Fruit fly (Drosophila melanogaster) whole organism, pupa: ENCODE data around the gene CG4009.

Source experiments
- CG10348 ChIP-seq: fragments of 200-800 bp; sonication (Bioruptor generic); IDR thresholded peaks from 2 replicates; pipeline ENCODE4 v1.3.6; 2022; ENCODE audit warnings: missing biosample characterization, missing genetic modification characterization
- CG12605 ChIP-seq: fragments of 200-800 bp; sonication (Bioruptor generic); IDR thresholded peaks from 2 replicates; pipeline ENCODE4 v1.3.6; 2022; ENCODE audit warnings: missing biosample characterization, missing genetic modification characterization
- CG13204 ChIP-seq: fragments of 200-800 bp; sonication (Bioruptor generic); optimal IDR thresholded peaks from 2 replicates; lab custom pipeline; 2018; ENCODE audit warnings: missing biosample characterization, mild to moderate bottlenecking, missing genetic modification characterization, moderate library complexity
- CG14655 ChIP-seq: fragments of 200-800 bp; sonication (Bioruptor generic); optimal IDR thresholded peaks from 3 replicates; lab custom pipeline; 2017; ENCODE audit warnings: mild to moderate bottlenecking, missing biosample characterization, missing genetic modification reagents, missing genetic modification characterization
- CG15710 ChIP-seq: fragments of 200-800 bp; sonication (Bioruptor generic); optimal IDR thresholded peaks from 2 replicates; lab custom pipeline; 2018; ENCODE audit warnings: missing biosample characterization, mild to moderate bottlenecking, missing genetic modification characterization, moderate library complexity
- CG17806 ChIP-seq: fragments of 200-800 bp; sonication (Bioruptor generic); optimal IDR thresholded peaks from 2 replicates; lab custom pipeline; 2018; ENCODE audit warnings: missing biosample characterization, mild to moderate bottlenecking, missing genetic modification characterization, moderate library complexity
- CG32121 ChIP-seq: fragments of 200-800 bp; sonication (Bioruptor generic); IDR thresholded peaks from 2 replicates; pipeline ENCODE4 v1.3.6; 2022; ENCODE audit warnings: missing biosample characterization, missing genetic modification characterization
- CG34367 ChIP-seq: fragments of 200-800 bp; sonication (Bioruptor generic); optimal IDR thresholded peaks from 2 replicates; lab custom pipeline; 2018; ENCODE audit warnings: missing biosample characterization, mild to moderate bottlenecking, missing genetic modification characterization
- CG4496 ChIP-seq: fragments of 200-800 bp; sonication (Bioruptor generic); IDR thresholded peaks from 3 replicates; pipeline ENCODE4 v1.3.6; 2022; ENCODE audit warnings: missing biosample characterization, missing genetic modification characterization
- CG8159 ChIP-seq: fragments of 200-800 bp; sonication (Bioruptor generic); optimal IDR thresholded peaks from 3 replicates; lab custom pipeline; 2018; ENCODE audit warnings: missing biosample characterization, mild to moderate bottlenecking, missing genetic modification characterization, moderate library complexity
- CG8301 ChIP-seq: fragments of 200-800 bp; sonication (Bioruptor generic); optimal IDR thresholded peaks from 2 replicates; lab custom pipeline; 2018; ENCODE audit warnings: missing biosample characterization, mild to moderate bottlenecking, missing genetic modification characterization
- CG9948 ChIP-seq: fragments of 200-800 bp; sonication (Bioruptor generic); optimal IDR thresholded peaks from 2 replicates; lab custom pipeline; 2018; ENCODE audit warnings: missing biosample characterization, mild to moderate bottlenecking, missing genetic modification characterization, moderate library complexity
- D1 ChIP-seq: fragments of 200-800 bp; sonication (Bioruptor generic); optimal IDR thresholded peaks from 2 replicates; lab custom pipeline; 2018; ENCODE audit warnings: missing biosample characterization, mild to moderate bottlenecking, missing genetic modification characterization, moderate library complexity
- EcR ChIP-seq: fragments of 200-800 bp; sonication (Bioruptor generic); optimal IDR thresholded peaks from 3 replicates; lab custom pipeline; 2019; ENCODE audit warnings: missing biosample characterization, missing genetic modification characterization, mild to moderate bottlenecking, moderate library complexity, missing genetic modification reagents
- Ets98B ChIP-seq: fragments of 200-800 bp; sonication (Bioruptor generic); IDR thresholded peaks from 2 replicates; pipeline ENCODE4 v1.3.6; 2022; ENCODE audit warnings: missing biosample characterization, missing genetic modification characterization
- Pif1A ChIP-seq: fragments of 200-800 bp; sonication (Bioruptor generic); optimal IDR thresholded peaks from 3 replicates; lab custom pipeline; 2016; ENCODE audit warnings: missing biosample characterization, missing genetic modification characterization
- Pif1B ChIP-seq: fragments of 200-800 bp; sonication (Bioruptor generic); optimal IDR thresholded peaks from 3 replicates; lab custom pipeline; 2016; ENCODE audit warnings: missing biosample characterization, missing genetic modification characterization
- Snoo ChIP-seq: fragments of 200-800 bp; sonication (Bioruptor generic); optimal IDR thresholded peaks from 3 replicates; lab custom pipeline; 2017; ENCODE audit warnings: missing biosample characterization, mild to moderate bottlenecking, missing genetic modification characterization, inconsistent platforms
- fd96Ca ChIP-seq: fragments of 200-800 bp; sonication (Bioruptor generic); IDR thresholded peaks from 3 replicates; pipeline ENCODE4 v1.3.6; 2022; ENCODE audit warnings: missing biosample characterization, missing genetic modification characterization
- gl ChIP-seq: fragments of 200-800 bp; sonication (Bioruptor generic); optimal IDR thresholded peaks from 2 replicates; lab custom pipeline; 2018; ENCODE audit warnings: missing biosample characterization, mild to moderate bottlenecking, missing genetic modification characterization
- rn ChIP-seq: fragments of 200-800 bp; sonication (Bioruptor generic); IDR thresholded peaks from 2 replicates; pipeline ENCODE4 v1.3.6; 2022; ENCODE audit warnings: missing biosample characterization, missing genetic modification characterization

The CG4009 gene

DNA sequence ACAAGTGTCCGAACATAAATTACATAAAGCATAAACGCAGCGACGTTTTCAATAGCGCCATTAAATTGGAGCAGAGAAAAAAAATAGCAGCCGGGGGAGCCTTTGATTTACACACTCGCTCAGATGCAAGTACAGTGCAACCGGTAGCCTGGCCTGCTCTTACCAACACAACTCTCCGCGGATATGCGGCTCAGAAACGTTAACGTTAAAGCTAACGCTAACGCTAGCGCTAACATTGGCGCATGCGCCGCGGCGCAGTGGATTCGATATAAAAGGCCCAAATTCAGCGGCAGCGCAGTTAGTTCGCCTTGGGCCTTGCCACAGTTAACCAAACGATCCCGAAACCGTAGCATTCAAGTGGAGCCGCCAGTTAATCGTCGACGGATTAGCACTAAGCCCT is 21.6 kb downstream of the CG4009 start, which contains the start of gene Pxd:
TSS of gene Pxd (plus strand) at position 301 of the 400 bp plus-strand sequence.
- TF ChIP-seq CG13204 (GFP tag; lab: Kevin White, UChicago): no peak
- 0 out of 3 replicates have a peak, but pooled peaks have one; percentile 31 for TF ChIP-seq CG4496 (GFP tag; lab: Robert Waterston, UW)

DNA sequence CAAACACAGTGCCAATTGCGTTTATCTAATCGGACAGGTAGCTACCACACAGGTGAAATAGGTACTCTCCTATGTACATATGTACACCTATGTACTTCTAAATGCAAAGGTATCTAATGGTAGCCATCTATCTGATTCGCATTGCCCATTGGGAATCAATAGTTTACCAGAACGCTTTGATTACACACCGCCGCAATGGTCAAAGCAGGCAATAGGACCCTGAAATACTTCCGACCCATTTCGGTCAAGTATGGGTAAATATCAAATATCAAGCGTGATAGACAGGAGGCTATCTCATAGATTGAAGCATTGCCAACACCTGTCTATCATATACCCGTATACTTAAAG is 27.2 kb downstream of the CG4009 start:
- TF ChIP-seq D1 (tag; lab: Kevin White, UChicago) (no peak), CG32121 (no peak), CG34367 (tag; lab: Kevin White, UChicago) (no peak), CG14655 (GFP tag; lab: Kevin White, UChicago) (no peak), EcR (GFP tag; lab: Kevin White, UChicago) (no peak), CG10348 (GFP tag; lab: Robert Waterston, UW) (no peak), CG8301 (tag; lab: Kevin White, UChicago) (no peak), CG17806 (tag; lab: Kevin White, UChicago) (no peak), gl (tag; lab: Kevin White, UChicago) (no peak), CG13204 (GFP tag; lab: Kevin White, UChicago) (no peak), Snoo (tag; lab: Kevin White, UChicago) (no peak), CG9948 (tag; lab: Kevin White, UChicago) (no peak), Pif1B (no peak), Ets98B (GFP tag; lab: Robert Waterston, UW) (no peak), Pif1A (GFP tag; lab: Kevin White, UChicago) (no peak), rn (no peak), CG12605 (GFP tag; lab: Robert Waterston, UW) (no peak)

DNA sequence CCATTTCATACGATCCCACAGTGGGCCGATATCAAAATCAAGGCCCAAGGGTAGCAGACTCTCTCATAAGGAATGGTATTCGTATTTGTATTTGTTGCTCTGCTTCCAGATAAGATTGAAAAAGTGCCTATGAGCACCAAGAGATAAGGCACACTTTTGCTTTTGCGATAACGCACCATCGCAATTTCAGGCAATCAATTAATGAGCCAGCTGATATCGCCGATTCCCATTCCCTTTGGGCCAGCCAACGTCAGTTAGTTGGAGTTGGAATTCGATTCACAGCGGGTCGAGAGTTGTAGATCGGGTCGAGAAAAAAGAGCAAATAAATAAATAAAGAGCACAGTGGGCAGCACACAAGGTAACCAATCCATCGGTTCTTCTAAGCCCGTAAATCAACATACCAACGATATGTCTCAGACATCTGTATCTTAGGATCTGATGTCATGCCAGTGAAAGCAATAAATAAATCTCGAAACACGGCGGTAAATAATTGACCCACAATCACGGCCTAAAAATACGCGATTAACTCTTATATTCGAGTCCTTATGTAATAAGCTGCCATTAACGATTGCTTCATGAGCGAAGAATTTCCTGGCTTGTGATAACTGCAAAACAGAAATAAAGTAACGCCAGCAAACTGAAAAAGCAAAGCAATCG is 27.7 kb downstream of the CG4009 start, which contains the start of gene CG8907:
TSS of gene CG8907 (plus strand) at position 252 of the 657 bp plus-strand sequence.
- TF ChIP-seq CG12605 (GFP tag; lab: Robert Waterston, UW) (no peak), rn (no peak), CG4496 (GFP tag; lab: Robert Waterston, UW) (no peak), CG14655 (GFP tag; lab: Kevin White, UChicago) (no peak), CG10348 (GFP tag; lab: Robert Waterston, UW) (no peak), EcR (GFP tag; lab: Kevin White, UChicago) (peak; percentile 31), CG34367 (tag; lab: Kevin White, UChicago) (no peak), D1 (tag; lab: Kevin White, UChicago) (no peak), gl (tag; lab: Kevin White, UChicago) (no peak)

DNA sequence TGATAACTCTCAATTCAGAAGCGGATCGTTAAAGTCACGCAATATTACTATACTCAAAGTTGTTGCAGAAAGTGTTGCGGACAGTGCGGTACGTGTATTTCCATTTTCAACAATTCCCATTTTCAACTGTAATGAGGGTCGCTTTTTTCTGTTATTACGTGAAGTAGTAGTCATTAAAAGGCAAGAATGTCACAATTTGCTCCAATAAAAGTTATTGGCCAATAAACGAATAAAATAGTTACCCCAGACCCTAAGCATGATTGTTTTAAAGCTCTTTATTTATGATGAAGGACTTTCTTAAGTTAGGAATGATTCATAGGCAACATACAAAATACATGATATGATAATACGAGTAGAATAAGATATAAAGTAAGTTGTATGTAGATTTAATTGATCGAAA is 28.5 kb downstream of the CG4009 start:
- TF ChIP-seq Pif1B (no peak), fd96Ca (GFP tag; lab: Robert Waterston, UW) (no peak), Pif1A (GFP tag; lab: Kevin White, UChicago) (no peak), CG17806 (tag; lab: Kevin White, UChicago) (no peak), CG14655 (GFP tag; lab: Kevin White, UChicago) (no peak), EcR (GFP tag; lab: Kevin White, UChicago) (no peak), gl (tag; lab: Kevin White, UChicago) (no peak), CG8159 (tag; lab: Kevin White, UChicago) (no peak), CG15710 (tag; lab: Kevin White, UChicago) (no peak), CG13204 (GFP tag; lab: Kevin White, UChicago) (no peak), CG12605 (GFP tag; lab: Robert Waterston, UW) (no peak), Ets98B (GFP tag; lab: Robert Waterston, UW) (no peak), CG4496 (GFP tag; lab: Robert Waterston, UW) (no peak), CG9948 (tag; lab: Kevin White, UChicago) (no peak)

DNA sequence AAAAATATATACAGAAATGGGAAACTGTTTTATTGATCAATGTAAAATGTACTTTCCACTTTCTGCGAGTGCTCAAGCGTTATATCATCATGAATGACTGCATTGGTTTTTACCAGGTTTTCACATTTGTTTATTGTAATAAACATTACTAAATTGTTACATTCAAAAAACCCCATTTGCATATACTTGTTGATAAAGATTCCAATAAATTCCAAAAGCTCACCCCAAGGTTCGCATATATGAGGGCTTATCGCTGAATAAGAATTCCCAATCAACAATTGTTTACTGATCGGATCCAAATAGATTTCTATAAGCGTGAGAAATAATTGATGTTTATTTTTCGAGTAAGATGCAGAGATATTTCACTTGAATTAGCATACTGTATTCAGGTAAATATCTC is 32.4 kb downstream of the CG4009 start:
- TF ChIP-seq fd96Ca (GFP tag; lab: Robert Waterston, UW) (no peak), CG8159 (tag; lab: Kevin White, UChicago) (no peak), CG17806 (tag; lab: Kevin White, UChicago) (no peak), EcR (GFP tag; lab: Kevin White, UChicago) (no peak), Ets98B (GFP tag; lab: Robert Waterston, UW) (no peak)

DNA sequence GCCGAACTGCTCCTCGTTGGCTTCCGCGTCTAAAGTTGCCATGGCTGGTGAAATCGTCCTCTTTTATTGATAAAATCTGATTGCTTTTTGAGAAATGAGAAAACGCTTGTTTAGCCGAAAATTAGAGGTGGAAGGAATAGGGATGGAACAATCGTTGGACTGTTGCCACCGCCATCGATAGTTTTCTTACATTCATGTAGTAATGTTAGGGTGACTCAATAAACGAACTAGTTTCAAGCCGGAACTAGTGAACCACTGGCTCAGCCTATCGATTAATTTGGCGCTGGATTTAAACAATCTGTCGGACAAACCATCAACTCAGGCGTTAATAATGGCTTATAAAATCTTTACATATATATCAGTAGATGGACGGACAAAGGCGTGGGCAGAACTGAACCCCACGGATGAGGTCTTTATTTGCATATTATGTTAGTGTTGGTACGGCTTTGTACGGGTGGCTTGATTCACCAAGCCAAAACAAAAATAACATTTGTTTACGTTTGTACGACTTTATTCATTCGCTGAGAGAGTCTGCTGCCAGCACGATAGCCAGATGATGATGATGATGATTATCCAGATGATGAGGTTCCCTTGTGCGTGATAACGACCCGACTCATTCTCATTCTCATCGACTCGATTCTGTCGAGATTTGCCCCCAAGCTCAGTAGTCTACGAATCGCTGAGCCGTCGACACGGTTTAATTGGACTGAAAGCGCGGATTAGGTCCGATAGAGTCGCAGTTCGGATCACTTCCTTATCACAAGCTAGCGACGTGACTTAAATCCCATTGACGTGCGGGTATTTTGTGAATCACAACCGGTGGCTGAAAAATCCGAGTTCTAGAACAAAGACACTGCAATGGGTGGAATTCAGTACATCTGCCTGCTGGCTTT is 33.4 kb downstream of the CG4009 start, which contains the start of the genes Sf3a1 and Irc:
TSS of gene Sf3a1 (minus strand) at position 138 of the 893 bp plus-strand sequence.
TSS of gene Irc (plus strand) at position 658 of the 893 bp plus-strand sequence.
- TF ChIP-seq CG13204 (GFP tag; lab: Kevin White, UChicago) (no peak), D1 (tag; lab: Kevin White, UChicago) (no peak), CG8159 (tag; lab: Kevin White, UChicago) (peak; percentile 37), CG15710 (tag; lab: Kevin White, UChicago) (no peak), gl (tag; lab: Kevin White, UChicago) (peak; percentile 35), CG34367 (tag; lab: Kevin White, UChicago) (no peak), CG12605 (GFP tag; lab: Robert Waterston, UW) (no peak), Pif1B (no peak), CG4496 (GFP tag; lab: Robert Waterston, UW) (0 out of 3 replicates have a peak, but pooled peaks have one; percentile 8), EcR (GFP tag; lab: Kevin White, UChicago) (peak; percentile 82)
